Worm (Caenorhabditis elegans) whole organism, young adult: ENCODE results near the gene cnnm-1.

ENCODE experiments used
- B0261.1 ChIP-seq: sonication (generic microtip); optimal IDR thresholded peaks from 2 replicates; lab custom pipeline; 2016; ENCODE audit warnings: mild to moderate bottlenecking, missing genetic modification characterization, moderate library complexity, missing compliant biosample characterization
- B0336.3 ChIP-seq: fragments of 200-800 bp; sonication (Bioruptor generic); IDR thresholded peaks from 2 replicates; pipeline ENCODE4 v1.3.6; 2022; ENCODE audit warnings: missing genetic modification characterization, missing compliant biosample characterization
- C06A6.2 ChIP-seq: fragments of 200-800 bp; sonication (Bioruptor generic); conservative IDR thresholded peaks from 2 replicates; pipeline ENCODE4 v1.3.6; 2022; ENCODE audit warnings: missing genetic modification characterization, missing compliant biosample characterization
- D2030.7 ChIP-seq: fragments of 200-800 bp; sonication (Bioruptor generic); IDR thresholded peaks from 2 replicates; pipeline ENCODE4 v1.3.6; 2022; ENCODE audit warnings: missing genetic modification reagents, missing genetic modification characterization, missing compliant biosample characterization
- F22D6.2 ChIP-seq: sonication (generic microtip); optimal IDR thresholded peaks from 2 replicates; lab custom pipeline; 2016; ENCODE audit warnings: mild to moderate bottlenecking, missing genetic modification characterization, missing compliant biosample characterization
- F57C9.4 ChIP-seq: sonication (generic microtip); optimal IDR thresholded peaks from 2 replicates; lab custom pipeline; 2017; ENCODE audit warnings: mild to moderate bottlenecking, missing genetic modification characterization, missing compliant biosample characterization
- Y53G8AR.9 ChIP-seq: fragments of 200-800 bp; sonication (Bioruptor generic); conservative IDR thresholded peaks from 2 replicates; pipeline ENCODE4 v1.3.6; 2022; ENCODE audit warnings: missing genetic modification reagents, missing genetic modification characterization, missing compliant biosample characterization
- Y56A3A.18 ChIP-seq: fragments of 200-800 bp; sonication (Bioruptor generic); IDR thresholded peaks from 2 replicates; pipeline ENCODE4 v1.3.6; 2022; ENCODE audit warnings: missing genetic modification reagents, missing genetic modification characterization, missing compliant biosample characterization
- Y95B8A.8 ChIP-seq: fragments of 200-800 bp; sonication (Bioruptor generic); IDR thresholded peaks from 2 replicates; pipeline ENCODE4 v1.3.6; 2022; ENCODE audit warnings: missing genetic modification reagents, missing genetic modification characterization, missing compliant biosample characterization
- aptf-2 ChIP-seq: fragments of 200-800 bp; sonication (Bioruptor generic); conservative IDR thresholded peaks from 2 replicates; pipeline ENCODE4 v1.3.6; 2022; ENCODE audit warnings: missing genetic modification reagents, missing genetic modification characterization, missing compliant biosample characterization
- atf-7 ChIP-seq: sonication (generic microtip); optimal IDR thresholded peaks from 2 replicates; lab custom pipeline; 2017; ENCODE audit warnings: mild to moderate bottlenecking, missing genetic modification characterization, missing compliant biosample characterization
- cebp-2 ChIP-seq: fragments of 200-800 bp; sonication (Bioruptor generic); IDR thresholded peaks from 2 replicates; pipeline ENCODE4 v1.3.6; 2022; ENCODE audit warnings: missing genetic modification characterization, missing compliant biosample characterization
- ceh-100 ChIP-seq: fragments of 200-800 bp; sonication (Bioruptor generic); IDR thresholded peaks from 2 replicates; pipeline ENCODE4 v1.3.6; 2022; ENCODE audit warnings: missing genetic modification reagents, missing genetic modification characterization, missing compliant biosample characterization
- ceh-27 ChIP-seq: fragments of 200-800 bp; sonication (Bioruptor generic); optimal IDR thresholded peaks from 2 replicates; lab custom pipeline; 2018; ENCODE audit warnings: mild to moderate bottlenecking, missing genetic modification characterization, moderate library complexity, missing compliant biosample characterization
- ceh-91 ChIP-seq: fragments of 200-800 bp; sonication (Bioruptor generic); IDR thresholded peaks from 2 replicates; pipeline ENCODE4 v1.3.6; 2022; ENCODE audit warnings: missing genetic modification reagents, missing genetic modification characterization, missing compliant biosample characterization
- die-1 ChIP-seq: sonication (generic microtip); optimal IDR thresholded peaks from 2 replicates; lab custom pipeline; 2016; ENCODE audit warnings: missing genotype, mild to moderate bottlenecking, missing genetic modification characterization, missing compliant biosample characterization
- efl-1 ChIP-seq: fragments of 150-350 bp; optimal IDR thresholded peaks from 2 replicates; lab custom pipeline; 2014; ENCODE audit warnings: missing biosample characterization, missing genetic modification reagents, missing genetic modification characterization
- hmg-20 ChIP-seq: fragments of 200-800 bp; sonication (Bioruptor generic); IDR thresholded peaks from 2 replicates; pipeline ENCODE4 v1.3.6; 2022; ENCODE audit warnings: missing genetic modification reagents, missing genetic modification characterization, missing compliant biosample characterization
- hrde-1 ChIP-seq: sonication (generic microtip); optimal IDR thresholded peaks from 2 replicates; lab custom pipeline; 2016; ENCODE audit warnings: missing genetic modification characterization, mild to moderate bottlenecking, missing compliant biosample characterization, moderate library complexity, missing genotype, missing genetic modification reagents, borderline replicate concordance
- lag-1 ChIP-seq: fragments of 200-800 bp; sonication (Bioruptor generic); IDR thresholded peaks from 2 replicates; pipeline ENCODE4 v1.3.6; 2022; ENCODE audit warnings: missing genetic modification reagents, missing genetic modification characterization, missing compliant biosample characterization
- let-607 ChIP-seq, 2 experiments: fragments of 200-800 bp in 1 of 2; sonication (Bioruptor generic) in 1 of 2; sonication (generic microtip) in 1 of 2; optimal IDR thresholded peaks; 2 replicates each; lab custom pipeline; 2016 to 2018; ENCODE audit warnings: mild to moderate bottlenecking in 2 of 2, missing compliant biosample characterization in 2 of 2, missing genetic modification characterization in 2 of 2, moderate library complexity in 2 of 2, missing genotype in 1 of 2
- lin-54 ChIP-seq: fragments of 200-800 bp; sonication (Bioruptor generic); optimal IDR thresholded peaks from 2 replicates; lab custom pipeline; 2018; ENCODE audit warnings: mild to moderate bottlenecking, missing genetic modification characterization, missing compliant biosample characterization
- lsl-1 ChIP-seq: fragments of 200-800 bp; sonication (Bioruptor generic); optimal IDR thresholded peaks from 2 replicates; lab custom pipeline; 2018; ENCODE audit warnings: mild to moderate bottlenecking, missing genetic modification characterization, moderate library complexity, missing compliant biosample characterization
- madf-6 ChIP-seq: fragments of 200-800 bp; sonication (Bioruptor generic); IDR thresholded peaks from 2 replicates; pipeline ENCODE4 v1.3.6; 2022; ENCODE audit warnings: missing genetic modification reagents, missing genetic modification characterization, missing compliant biosample characterization
- mel-28 ChIP-seq: sonication (generic microtip); optimal IDR thresholded peaks from 2 replicates; lab custom pipeline; 2016; ENCODE audit warnings: borderline replicate concordance, mild to moderate bottlenecking, missing genetic modification characterization, missing compliant biosample characterization
- mxl-1 ChIP-seq: sonication (generic microtip); optimal IDR thresholded peaks from 2 replicates; lab custom pipeline; 2016; ENCODE audit warnings: missing genetic modification characterization, missing compliant biosample characterization
- nhr-27 ChIP-seq: fragments of 200-800 bp; sonication (Bioruptor generic); optimal IDR thresholded peaks from 2 replicates; lab custom pipeline; 2018; ENCODE audit warnings: mild to moderate bottlenecking, missing genetic modification characterization, moderate library complexity, missing compliant biosample characterization
- nhr-80 ChIP-seq: sonication (generic microtip); optimal IDR thresholded peaks from 2 replicates; lab custom pipeline; 2016; ENCODE audit warnings: missing genetic modification characterization, missing compliant biosample characterization
- rcor-1 ChIP-seq: fragments of 200-800 bp; sonication (Bioruptor generic); IDR thresholded peaks from 2 replicates; pipeline ENCODE4 v1.3.6; 2022; ENCODE audit warnings: missing genetic modification reagents, missing genetic modification characterization, missing compliant biosample characterization
- tbx-9 ChIP-seq: sonication (generic microtip); optimal IDR thresholded peaks from 2 replicates; lab custom pipeline; 2016; ENCODE audit warnings: borderline replicate concordance, missing genetic modification characterization, inconsistent platforms, missing compliant biosample characterization
- unc-130 ChIP-seq: sonication (generic microtip); optimal IDR thresholded peaks from 2 replicates; lab custom pipeline; 2016; ENCODE audit warnings: missing genetic modification reagents, missing genetic modification characterization, missing compliant biosample characterization
- xnd-1 ChIP-seq: sonication (generic microtip); optimal IDR thresholded peaks from 2 replicates; lab custom pipeline; 2016; ENCODE audit warnings: missing genotype, missing genetic modification reagents, missing genetic modification characterization, missing compliant biosample characterization
- ztf-22 ChIP-seq: fragments of 200-800 bp; sonication (Bioruptor generic); optimal IDR thresholded peaks from 2 replicates; lab custom pipeline; 2018; ENCODE audit warnings: mild to moderate bottlenecking, missing genetic modification characterization, moderate library complexity, missing compliant biosample characterization
- ztf-28 ChIP-seq: fragments of 200-800 bp; sonication (Bioruptor generic); IDR thresholded peaks from 2 replicates; pipeline ENCODE4 v1.3.6; 2022; ENCODE audit warnings: missing genetic modification reagents, missing genetic modification characterization, missing compliant biosample characterization

Gene cnnm-1

DNA sequence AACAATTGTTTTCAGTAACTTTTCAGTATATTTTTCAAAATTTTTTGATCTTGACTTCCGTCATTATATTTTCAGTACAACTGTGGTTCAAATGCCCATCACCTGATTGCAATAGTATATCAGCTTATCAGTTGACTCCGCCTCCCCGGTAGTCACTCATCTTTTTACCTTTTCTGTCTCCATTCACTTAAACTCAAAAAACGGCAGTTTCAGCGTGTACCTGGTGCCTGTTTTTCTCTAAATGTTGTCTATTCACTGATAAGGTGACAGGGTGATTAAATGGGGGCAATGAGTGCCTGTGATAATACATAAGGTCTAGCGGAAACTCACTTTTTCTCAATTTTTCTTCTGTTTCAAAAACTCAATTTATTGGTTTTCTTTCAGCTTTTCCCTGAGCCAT lies 38.6 kb upstream of the cnnm-1 start, which contains the start of gene ZK550.2 (continued):
- peak; percentile 63 for TF ChIP-seq ztf-22

DNA sequence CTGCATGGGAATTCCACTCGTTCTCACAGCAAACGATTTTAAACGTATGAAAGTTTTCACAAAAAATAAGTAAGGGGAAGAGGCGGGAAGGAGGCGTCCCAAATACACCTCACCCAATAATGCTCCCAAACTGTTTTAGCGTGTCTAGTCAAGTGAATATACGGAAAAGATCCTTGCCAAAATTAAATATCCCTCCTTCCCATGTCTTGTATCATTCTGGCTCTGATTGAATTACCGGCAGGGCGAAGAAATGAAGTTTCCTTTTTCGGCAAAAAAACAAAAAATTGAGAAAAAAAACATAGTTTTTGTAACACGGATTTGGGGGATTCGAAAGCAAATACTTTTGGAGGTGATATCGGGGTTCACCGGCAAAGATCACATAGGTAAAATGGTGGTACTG lies 32.3 kb upstream of the cnnm-1 start:
- no peak for TF ChIP-seq xnd-1 (tag; lab: Kevin White, UChicago)
- no peak for TF ChIP-seq ceh-27 (GFP tag; lab: Kevin White, UChicago)
- TF ChIP-seq ztf-28 (GFP tag; lab: Robert Waterston, UW) = no peak
- no peak for TF ChIP-seq tbx-9 (tag; lab: Kevin White, UChicago)
- TF ChIP-seq cebp-2 (GFP tag; lab: Robert Waterston, UW) = no peak
- TF ChIP-seq atf-7 (tag; lab: Kevin White, UChicago) = no peak
- no peak for TF ChIP-seq die-1
- no peak for TF ChIP-seq efl-1 (GFP tag; lab: Kevin White, UChicago)
- TF ChIP-seq nhr-27 (tag; lab: Kevin White, UChicago) = no peak
- no peak for TF ChIP-seq madf-6 (GFP tag; lab: Robert Waterston, UW)
- no peak for TF ChIP-seq let-607 (tag; optimal IDR thresholded peaks at IDR 0.05; lab: Kevin White, UChicago)
- no peak for TF ChIP-seq mxl-1 (tag; lab: Kevin White, UChicago)
- no peak for TF ChIP-seq F22D6.2 (tag; lab: Kevin White, UChicago)

DNA sequence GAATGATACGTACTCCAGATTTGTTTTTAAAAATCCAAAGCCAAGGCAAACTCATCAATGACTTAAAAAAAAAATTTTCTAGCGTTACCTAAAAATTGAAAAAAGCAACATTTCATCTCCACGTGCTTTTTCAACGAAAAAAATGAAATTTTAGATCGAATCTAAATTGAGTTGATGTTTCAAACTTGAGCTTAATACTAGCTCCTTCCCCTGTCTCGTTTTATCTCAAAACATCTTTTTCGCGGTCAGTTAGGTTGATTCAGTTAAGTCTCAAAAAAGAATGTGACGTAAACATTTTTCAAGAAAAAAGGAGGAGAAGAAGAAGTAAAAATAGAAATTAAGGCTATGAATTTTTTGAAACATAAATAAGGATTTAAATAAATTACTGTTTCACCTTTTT lies 30.4 kb upstream of the cnnm-1 start:
- TF ChIP-seq Y53G8AR.9 (GFP tag; lab: Robert Waterston, UW) (no peak), rcor-1 (GFP tag; lab: Robert Waterston, UW) (no peak), ceh-27 (GFP tag; lab: Kevin White, UChicago) (no peak), D2030.7 (GFP tag; lab: Robert Waterston, UW) (no peak), lag-1 (no peak)

DNA sequence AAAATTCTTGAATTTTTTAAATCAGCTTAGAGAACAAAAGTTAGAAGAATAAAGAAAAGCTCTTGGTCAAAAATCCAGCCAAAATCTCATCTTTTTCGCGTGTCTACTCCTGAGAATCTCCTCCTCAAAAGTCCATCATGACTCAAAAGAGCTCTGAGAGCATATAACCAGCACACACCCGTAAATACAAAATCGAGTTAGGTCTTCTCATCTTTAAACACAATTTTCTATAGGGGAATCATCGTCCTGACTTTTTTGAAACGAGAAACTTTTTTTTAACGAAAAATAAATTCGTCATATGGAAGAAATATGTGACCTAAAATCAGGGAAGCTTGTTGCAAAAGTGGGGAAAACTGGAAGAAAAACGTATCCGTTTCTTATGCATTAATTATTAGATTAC lies 26.8 kb upstream of the cnnm-1 start:
- no peak for TF ChIP-seq lag-1
- no peak for TF ChIP-seq ceh-100 (GFP tag; lab: Robert Waterston, UW)

DNA sequence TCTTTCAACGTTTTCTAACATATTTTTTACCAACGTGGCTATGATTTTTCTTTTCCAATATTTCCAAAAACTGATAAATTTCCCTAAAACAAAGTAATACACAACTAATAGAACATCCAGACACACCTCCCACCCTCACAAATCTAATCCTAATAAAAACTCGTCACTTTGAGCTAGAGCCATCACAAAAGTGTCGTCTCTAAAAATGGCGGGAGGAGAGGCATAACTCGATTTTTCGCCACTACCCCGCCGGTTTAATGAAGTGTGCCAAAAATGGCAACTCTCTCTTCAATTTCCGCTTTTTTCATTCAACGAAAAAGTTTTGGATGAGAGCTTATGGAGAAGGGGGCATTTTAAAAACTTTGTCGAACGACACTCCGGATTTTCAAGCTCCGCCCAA lies 26.3 kb upstream of the cnnm-1 start:
- TF ChIP-seq die-1 (no peak), B0261.1 (tag; lab: Kevin White, UChicago) (no peak), B0336.3 (GFP tag; lab: Robert Waterston, UW) (no peak), Y56A3A.18 (GFP tag; lab: Robert Waterston, UW) (no peak), unc-130 (no peak), F57C9.4 (tag; lab: Kevin White, UChicago) (no peak), nhr-80 (no peak), atf-7 (tag; lab: Kevin White, UChicago) (no peak), hrde-1 (no peak), cebp-2 (GFP tag; lab: Robert Waterston, UW) (no peak), ceh-91 (GFP tag; lab: Robert Waterston, UW) (no peak), C06A6.2 (no peak), aptf-2 (GFP tag; lab: Robert Waterston, UW) (no peak), mel-28 (no peak), Y95B8A.8 (GFP tag; lab: Robert Waterston, UW) (no peak), lin-54 (GFP tag; lab: Kevin White, UChicago) (no peak), hmg-20 (GFP tag; lab: Robert Waterston, UW) (no peak), lsl-1 (GFP tag; lab: Kevin White, UChicago) (no peak)
